Fruit fly (Drosophila melanogaster) whole organism: Measurements from ENCODE around the gene twr.

Source experiments
- CG8478 ChIP-seq: fragments of >200 bp; optimal IDR thresholded peaks from 2 replicates; lab custom pipeline; 2018; ENCODE audit warnings: inconsistent platforms
- Dll ChIP-seq: fragments of >200 bp; optimal IDR thresholded peaks from 2 replicates; lab custom pipeline; 2017
- EcR ChIP-seq, 2 experiments: fragments of >200 bp; optimal IDR thresholded peaks; 2 replicates each; lab custom pipeline; 2017; ENCODE audit warnings: missing biosample characterization in 2 of 2, missing genetic modification characterization in 2 of 2, missing genetic modification reagents in 2 of 2
- pan ChIP-seq: fragments of >200 bp; optimal IDR thresholded peaks from 2 replicates; lab custom pipeline; 2017
- psq ChIP-seq: fragments of >200 bp; optimal IDR thresholded peaks from 2 replicates; lab custom pipeline; 2017
- usp ChIP-seq: fragments of >200 bp; optimal IDR thresholded peaks from 2 replicates; lab custom pipeline; 2017; ENCODE audit warnings: missing biosample characterization, missing genetic modification characterization, mixed read lengths

Gene twr

DNA sequence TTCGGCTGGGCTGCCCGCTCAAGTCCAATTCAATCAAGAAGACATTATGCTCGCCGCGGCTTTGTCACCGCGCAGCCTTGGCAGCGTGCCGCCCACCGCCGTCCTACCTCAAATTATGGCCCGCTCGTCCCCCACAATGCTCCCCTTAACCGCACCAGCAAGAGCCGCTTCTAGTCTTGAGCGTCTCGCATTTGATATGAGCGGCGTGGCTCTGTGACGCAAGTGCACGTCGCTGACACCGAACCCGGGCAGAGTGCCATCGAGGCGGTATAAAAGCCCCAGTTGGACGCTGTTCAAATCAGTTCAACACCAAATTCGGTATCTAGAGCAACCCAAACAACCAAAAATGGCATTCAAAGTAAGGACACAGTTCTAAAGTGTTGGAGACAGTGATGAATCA, 28.7 kb downstream of the twr start, which contains the start of gene Ccp84Ag:
Gene Ccp84Ag, plus strand, starts transcription at position 301 of the 400 bp plus-strand sequence.
- TF ChIP-seq psq (no peak), usp (GFP tag; lab: Kevin White, UChicago) (no peak), CG8478 (no peak), Dll (no peak), pan (lab: Kevin White, UChicago) (no peak), EcR (GFP tag; optimal IDR thresholded peaks at IDR 0.05; lab: Kevin White, UChicago) (no peak)

DNA sequence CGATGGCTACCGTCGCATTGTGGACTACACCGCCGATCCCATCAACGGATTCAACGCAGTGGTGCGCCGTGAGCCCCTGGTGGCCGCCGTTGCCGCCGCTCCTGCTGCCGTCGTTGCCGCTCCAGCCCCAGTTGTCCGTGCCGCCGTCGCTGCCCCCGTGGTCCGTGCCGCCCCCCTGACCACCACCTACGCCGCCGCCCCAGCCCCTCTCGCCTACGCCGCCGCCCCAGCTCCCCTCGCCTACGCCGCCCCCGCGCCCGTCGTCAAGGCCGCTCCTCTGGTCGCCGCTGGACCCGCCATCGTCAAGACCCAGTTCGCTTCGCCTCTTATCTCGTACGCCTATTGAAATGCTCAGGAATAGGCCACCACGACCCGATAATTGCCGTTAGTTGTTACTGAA, 29.5 kb downstream of the twr start:
- TF ChIP-seq EcR (GFP tag; optimal IDR thresholded peaks at IDR 0.05; lab: Kevin White, UChicago), result no peak
- TF ChIP-seq Dll, result no peak

DNA sequence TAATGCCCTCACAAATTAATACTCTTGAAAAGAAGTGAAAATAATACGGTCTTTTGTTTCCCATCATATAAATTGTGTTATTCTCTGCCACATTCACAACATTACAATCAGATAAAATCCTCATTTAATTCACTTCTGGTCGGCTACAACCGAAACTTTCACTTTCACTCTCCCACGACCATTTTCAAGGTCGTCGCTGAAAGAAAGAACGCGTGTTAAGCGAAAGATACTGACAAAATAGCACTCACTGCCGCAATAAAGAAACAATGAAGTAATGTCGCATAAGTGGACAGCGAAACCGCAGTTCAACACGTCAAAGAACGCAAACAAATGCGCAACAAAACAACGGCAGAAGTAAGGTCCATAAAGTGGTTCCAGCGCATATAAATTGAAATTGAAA, 30.5 kb downstream of the twr start:
- TF ChIP-seq psq, result no peak
- no peak for TF ChIP-seq EcR (GFP tag; optimal IDR thresholded peaks at IDR 0.05; lab: Kevin White, UChicago)
- TF ChIP-seq CG8478, result no peak
- no peak for TF ChIP-seq usp (GFP tag; lab: Kevin White, UChicago)
- no peak for TF ChIP-seq Dll
- TF ChIP-seq pan (lab: Kevin White, UChicago), result no peak

dm6 chr3R:6690139-6690538, 32.5 kb downstream of the twr start, which contains the start of gene Ccp84Af:
TSS of gene Ccp84Af (minus strand) at chr3R:6690239.
- TF ChIP-seq psq (no peak), usp (GFP tag; lab: Kevin White, UChicago) (no peak), EcR (GFP tag; optimal IDR thresholded peaks at IDR 0.05; lab: Kevin White, UChicago) (no peak), Dll (no peak), pan (lab: Kevin White, UChicago) (no peak), CG8478 (no peak)

dm6 chr3R:6691658-6692057, 34.0 kb downstream of the twr start, which contains the start of gene Ccp84Ae:
TSS of gene Ccp84Ae (minus strand) at chr3R:6691758.
- no peak for TF ChIP-seq Dll
- no peak for TF ChIP-seq EcR (GFP tag; optimal IDR thresholded peaks at IDR 0.05; lab: Kevin White, UChicago)
- TF ChIP-seq usp (GFP tag; lab: Kevin White, UChicago), result no peak
- no peak for TF ChIP-seq CG8478
- TF ChIP-seq pan (lab: Kevin White, UChicago), result no peak

- no peak for TF ChIP-seq pan (lab: Kevin White, UChicago)
- TF ChIP-seq EcR (GFP tag; optimal IDR thresholded peaks at IDR 0.05; lab: Kevin White, UChicago), result no peak
- TF ChIP-seq Dll, result no peak
- no peak for TF ChIP-seq CG8478
- no peak for TF ChIP-seq psq
- TF ChIP-seq usp (GFP tag; lab: Kevin White, UChicago), result no peak
Observed at dm6 chr3R:6692432-6692831, 34.8 kb downstream of the twr start, which contains the start of gene Ccp84Ad. TSS of gene Ccp84Ad (plus strand) at chr3R:6692732.

dm6 chr3R:6696221-6696749, 38.6 kb downstream of the twr start, which contains the start of gene Ccp84Ac:
TSS of gene Ccp84Ac (minus strand) at chr3R:6696271.
- no peak for TF ChIP-seq usp (GFP tag; lab: Kevin White, UChicago)
- TF ChIP-seq psq, result no peak
- no peak for TF ChIP-seq Dll
- TF ChIP-seq pan (lab: Kevin White, UChicago), result no peak
- TF ChIP-seq EcR (GFP tag; optimal IDR thresholded peaks at IDR 0.05; lab: Kevin White, UChicago), result no peak
- TF ChIP-seq CG8478, result no peak

DNA sequence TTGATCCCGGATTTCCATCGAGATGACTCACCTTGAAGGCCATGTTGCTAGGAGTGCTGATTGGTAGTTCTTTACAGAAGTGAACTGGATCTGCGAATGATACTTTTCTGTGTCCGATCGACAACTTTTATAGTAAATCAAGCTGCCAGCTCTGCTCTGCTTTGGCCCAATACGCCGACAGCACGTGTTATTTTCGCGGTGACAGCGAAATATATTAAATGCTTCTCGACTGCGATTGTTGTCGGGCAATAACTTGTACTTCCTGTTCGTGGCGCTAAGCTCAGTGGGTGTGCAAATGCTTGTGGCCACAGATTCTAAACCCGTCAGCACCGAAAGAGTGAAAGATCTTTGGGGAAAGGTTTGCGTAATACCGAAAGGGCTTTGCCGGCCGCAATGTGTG, 45.1 kb downstream of the twr start, which contains the start of gene Ccp84Ab:
Gene Ccp84Ab, minus strand, starts transcription at position 101 of the 400 bp plus-strand sequence.
- TF ChIP-seq CG8478, result no peak

DNA sequence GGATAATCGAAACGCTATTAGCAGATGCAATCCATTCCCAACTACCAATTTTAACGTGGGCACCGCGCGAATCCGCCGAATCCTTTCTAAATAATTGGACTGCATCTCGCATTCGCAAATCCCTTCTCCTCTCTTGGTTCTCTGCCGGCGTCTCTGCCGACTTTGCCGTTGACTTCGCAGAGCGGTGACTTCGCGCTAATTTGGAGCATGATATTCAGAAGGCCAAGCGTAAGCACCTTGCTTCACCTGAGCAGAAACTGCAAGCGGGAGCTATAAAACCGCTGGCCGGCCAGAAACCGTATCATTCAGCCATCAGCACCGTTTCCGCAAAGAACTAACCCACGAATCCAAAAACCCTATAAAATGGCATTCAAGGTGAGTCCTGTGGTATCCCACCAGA, 46.1 kb downstream of the twr start, which contains the start of gene Ccp84Aa:
Gene Ccp84Aa, plus strand, starts transcription at position 301 of the 400 bp plus-strand sequence.
- TF ChIP-seq EcR (GFP tag; optimal IDR thresholded peaks at IDR 0.05; lab: Kevin White, UChicago) (no peak), pan (lab: Kevin White, UChicago) (no peak), CG8478 (no peak), usp (GFP tag; lab: Kevin White, UChicago) (no peak), psq (no peak), Dll (no peak)

DNA sequence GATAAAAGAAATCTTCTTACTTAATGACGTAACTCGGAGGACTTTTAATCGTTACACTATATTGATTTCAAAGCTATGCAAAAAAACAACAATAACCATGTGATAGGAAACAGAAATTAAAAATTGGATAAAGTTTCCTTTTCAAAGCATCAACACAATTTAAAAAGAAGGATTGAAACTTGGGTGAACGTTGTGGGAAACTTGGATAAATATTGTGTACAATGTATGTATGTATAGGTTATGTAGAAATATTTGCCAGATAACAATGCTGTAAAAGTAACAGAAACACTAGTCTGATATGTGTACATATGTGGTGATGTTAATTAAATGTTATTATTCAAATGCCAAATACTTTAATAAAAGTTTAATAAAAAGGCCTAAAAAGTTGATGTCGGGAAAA, 48.6 kb downstream of the twr start:
- TF ChIP-seq Dll, result no peak

DNA sequence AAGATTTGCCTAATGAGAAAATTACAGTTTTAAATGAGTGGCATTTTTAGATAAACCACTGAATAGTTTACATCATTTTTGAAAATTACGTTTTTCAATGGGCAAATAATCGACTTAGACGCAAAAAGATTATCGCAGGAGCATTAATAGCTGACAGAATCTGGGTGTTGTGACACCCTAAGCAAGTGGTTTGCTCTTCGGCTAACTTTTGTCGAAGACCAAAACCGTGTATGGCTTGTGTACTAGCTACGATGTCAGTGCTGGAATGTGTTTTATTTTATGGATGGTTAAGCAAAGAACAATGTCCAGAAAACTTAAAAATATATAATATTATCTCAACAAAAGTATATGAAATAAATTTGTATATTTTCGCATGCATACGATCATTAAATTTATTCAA, 51.2 kb downstream of the twr start:
- TF ChIP-seq CG8478 (no peak), Dll (no peak), EcR (GFP tag; optimal IDR thresholded peaks at IDR 0.05; lab: Kevin White, UChicago) (no peak), psq (no peak), pan (lab: Kevin White, UChicago) (no peak), usp (GFP tag; lab: Kevin White, UChicago) (no peak)
